Worm (Caenorhabditis elegans) whole organism, L4/young adult: ENCODE data around the gene K02F3.9.

Source experiments
- W03F9.2 ChIP-seq: fragments of 150-350 bp; optimal IDR thresholded peaks from 2 replicates; lab custom pipeline; 2014; ENCODE audit warnings: missing biosample characterization, missing genetic modification characterization
- dao-5 ChIP-seq: sonication (generic microtip); optimal IDR thresholded peaks from 2 replicates; lab custom pipeline; 2016; ENCODE audit warnings: missing genotype, missing genetic modification characterization, moderate library complexity, missing compliant biosample characterization
- him-1 ChIP-seq: sonication (generic microtip); optimal IDR thresholded peaks from 2 replicates; lab custom pipeline; 2016; ENCODE audit warnings: missing genotype, missing genetic modification reagents, missing genetic modification characterization, missing compliant biosample characterization

DNA sequence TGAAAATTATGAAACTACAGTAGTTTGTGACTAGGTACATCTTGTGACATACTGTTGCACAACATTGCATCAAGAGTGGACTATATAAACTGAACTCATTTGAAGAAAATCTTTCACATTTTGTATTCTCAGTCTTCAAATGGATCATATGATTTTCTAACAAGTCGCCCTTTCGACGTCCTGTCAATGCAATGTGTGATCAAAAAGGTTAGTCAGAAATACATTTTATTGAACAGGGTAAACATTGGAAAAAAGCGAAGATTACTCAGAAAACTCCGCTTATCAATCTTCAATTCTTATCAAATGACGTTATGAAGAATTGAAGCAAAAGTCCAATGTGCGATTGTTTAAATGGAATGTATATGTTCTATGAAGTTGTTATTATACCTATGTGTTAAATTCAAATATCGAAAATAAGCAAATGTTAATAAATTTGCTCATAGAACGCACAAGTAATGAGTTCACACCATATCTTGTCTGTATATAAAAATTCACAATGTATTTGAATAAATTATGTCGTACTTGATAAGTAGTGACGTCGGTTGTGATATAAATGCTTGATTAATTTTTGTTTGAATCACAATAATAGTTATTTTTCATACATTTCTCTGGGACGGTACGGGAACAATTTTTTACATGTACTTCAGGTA, 8.2 kb downstream of the K02F3.9 start, which contains the start of gene zip-2:
- no peak for TF ChIP-seq him-1
- TF ChIP-seq W03F9.2 (tag; lab: Kevin White, UChicago) = no peak
- TF ChIP-seq dao-5 (tag; lab: Kevin White, UChicago) = no peak
